Fruit fly (Drosophila melanogaster): Measurements from ENCODE around the gene CG9701.
A peak's percentile ranks its signal among the peaks of the same experiment; 100 is the strongest.

Gene CG9701

dm6 chr3L:16782789-16783188, 49.4 kb downstream of the CG9701 start, which contains the start of gene CG9706:
Gene CG9706 (plus strand): TSS chr3L:16783010.
- TF ChIP-seq CG32264 (GFP tag; optimal IDR thresholded peaks at IDR 0.05) (no peak), ey (GFP tag; optimal IDR thresholded peaks at IDR 0.05) (no peak), Myc (optimal IDR thresholded peaks at IDR 0.05) (peak; percentile 42), sv (GFP tag; optimal IDR thresholded peaks at IDR 0.05) (no peak), GATAd (GFP tag; optimal IDR thresholded peaks at IDR 0.05) (no peak)

dm6 chr3L:16786728-16787127, 53.4 kb downstream of the CG9701 start, which contains the start of gene eIF3e:
Gene eIF3e (minus strand): TSS chr3L:16786941.
- TF ChIP-seq Hr83 (GFP tag; optimal IDR thresholded peaks at IDR 0.05; ENCODE audit: poor library complexity, severe bottlenecking): no peak
- TF ChIP-seq CrebA (GFP tag; optimal IDR thresholded peaks at IDR 0.05; ENCODE audit: borderline replicate concordance): no peak
- TF ChIP-seq ey (GFP tag; optimal IDR thresholded peaks at IDR 0.05): no peak
- no peak for TF ChIP-seq foxo (GFP tag; optimal IDR thresholded peaks at IDR 0.05)
- TF ChIP-seq rgr (GFP tag; optimal IDR thresholded peaks at IDR 0.05): no peak
- no peak for TF ChIP-seq lola (GFP tag; optimal IDR thresholded peaks at IDR 0.05)
- TF ChIP-seq Hr78 (GFP tag; optimal IDR thresholded peaks at IDR 0.05): no peak
- no peak for TF ChIP-seq woc (GFP tag; optimal IDR thresholded peaks at IDR 0.05)
- TF ChIP-seq dmrt93B (GFP tag; optimal IDR thresholded peaks at IDR 0.05): no peak
- no peak for TF ChIP-seq dsf (GFP tag; optimal IDR thresholded peaks at IDR 0.05; ENCODE audit: borderline replicate concordance)
- no peak for TF ChIP-seq Hnf4 (GFP tag; optimal IDR thresholded peaks at IDR 0.05)
- TF ChIP-seq Jra (GFP tag; optimal IDR thresholded peaks at IDR 0.05): no peak
- TF ChIP-seq pan (optimal IDR thresholded peaks at IDR 0.05): no peak
- TF ChIP-seq Rel (GFP tag; optimal IDR thresholded peaks at IDR 0.05): no peak
- TF ChIP-seq Rel (tag; optimal IDR thresholded peaks at IDR 0.05): no peak
- TF ChIP-seq sage (GFP tag; optimal IDR thresholded peaks at IDR 0.05): no peak
- TF ChIP-seq jim (GFP tag; optimal IDR thresholded peaks at IDR 0.05): no peak
- TF ChIP-seq GATAd (GFP tag; optimal IDR thresholded peaks at IDR 0.05): no peak

Data from whole organism, wandering third instar larva.